Fruit fly (Drosophila melanogaster) whole organism, pupa: ENCODE data around the gene Ada2b.

ENCODE experiments used
- CG14655 ChIP-seq: fragments of 200-800 bp; sonication (Bioruptor generic); optimal IDR thresholded peaks from 3 replicates; lab custom pipeline; 2017; ENCODE audit warnings: mild to moderate bottlenecking, missing biosample characterization, missing genetic modification reagents, missing genetic modification characterization
- CG15710 ChIP-seq: fragments of 200-800 bp; sonication (Bioruptor generic); optimal IDR thresholded peaks from 2 replicates; lab custom pipeline; 2018; ENCODE audit warnings: missing biosample characterization, mild to moderate bottlenecking, missing genetic modification characterization, moderate library complexity
- CG17806 ChIP-seq: fragments of 200-800 bp; sonication (Bioruptor generic); optimal IDR thresholded peaks from 2 replicates; lab custom pipeline; 2018; ENCODE audit warnings: missing biosample characterization, mild to moderate bottlenecking, missing genetic modification characterization, moderate library complexity
- CG32121 ChIP-seq: fragments of 200-800 bp; sonication (Bioruptor generic); IDR thresholded peaks from 2 replicates; pipeline ENCODE4 v1.3.6; 2022; ENCODE audit warnings: missing biosample characterization, missing genetic modification characterization
- CG4496 ChIP-seq: fragments of 200-800 bp; sonication (Bioruptor generic); IDR thresholded peaks from 3 replicates; pipeline ENCODE4 v1.3.6; 2022; ENCODE audit warnings: missing biosample characterization, missing genetic modification characterization
- EcR ChIP-seq: fragments of 200-800 bp; sonication (Bioruptor generic); optimal IDR thresholded peaks from 3 replicates; lab custom pipeline; 2019; ENCODE audit warnings: missing biosample characterization, missing genetic modification characterization, mild to moderate bottlenecking, moderate library complexity, missing genetic modification reagents
- Snoo ChIP-seq: fragments of 200-800 bp; sonication (Bioruptor generic); optimal IDR thresholded peaks from 3 replicates; lab custom pipeline; 2017; ENCODE audit warnings: missing biosample characterization, mild to moderate bottlenecking, missing genetic modification characterization, inconsistent platforms

DNA sequence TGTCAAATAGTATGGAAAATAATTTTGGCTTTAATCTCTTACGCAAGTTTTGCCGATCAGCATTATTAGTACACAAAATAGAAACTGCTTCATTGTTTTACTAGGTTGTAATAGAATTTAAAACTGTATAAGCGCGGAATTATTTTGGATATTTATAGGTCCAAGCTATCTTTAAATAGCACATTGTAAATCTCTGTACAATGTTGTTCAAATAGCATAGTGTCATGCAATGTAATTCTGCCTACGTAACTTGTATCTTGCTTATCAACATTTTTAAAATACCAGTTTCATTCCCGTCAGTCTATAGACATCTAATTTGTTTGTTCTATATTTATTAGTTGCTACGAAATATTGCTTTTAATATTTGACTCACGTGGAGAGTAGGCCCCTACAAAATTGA, 35.6 kb downstream of the Ada2b start, which contains the start of gene CheA84a:
- TF ChIP-seq CG14655 (GFP tag; lab: Kevin White, UChicago): no peak
- TF ChIP-seq EcR (GFP tag; lab: Kevin White, UChicago): no peak
- no peak for TF ChIP-seq CG17806 (tag; lab: Kevin White, UChicago)
- no peak for TF ChIP-seq CG15710 (tag; lab: Kevin White, UChicago)
- no peak for TF ChIP-seq CG4496 (GFP tag; lab: Robert Waterston, UW)
- TF ChIP-seq CG32121 (GFP tag; lab: Robert Waterston, UW): no peak
- TF ChIP-seq Snoo (tag; lab: Kevin White, UChicago): no peak
